Worm (Caenorhabditis elegans) whole organism, young adult: ENCODE results near the gene adm-2.

ENCODE experiments used
- B0019.2 ChIP-seq: fragments of 200-800 bp; sonication (Bioruptor generic); conservative IDR thresholded peaks from 2 replicates; pipeline ENCODE4 v1.3.6; 2022; ENCODE audit warnings: missing genetic modification reagents, missing genetic modification characterization, missing compliant biosample characterization
- B0261.1 ChIP-seq: sonication (generic microtip); optimal IDR thresholded peaks from 2 replicates; lab custom pipeline; 2016; ENCODE audit warnings: mild to moderate bottlenecking, missing genetic modification characterization, moderate library complexity, missing compliant biosample characterization
- C06A6.2 ChIP-seq: fragments of 200-800 bp; sonication (Bioruptor generic); conservative IDR thresholded peaks from 2 replicates; pipeline ENCODE4 v1.3.6; 2022; ENCODE audit warnings: missing genetic modification characterization, missing compliant biosample characterization
- D2030.7 ChIP-seq: fragments of 200-800 bp; sonication (Bioruptor generic); IDR thresholded peaks from 2 replicates; pipeline ENCODE4 v1.3.6; 2022; ENCODE audit warnings: missing genetic modification reagents, missing genetic modification characterization, missing compliant biosample characterization
- F10E7.11 ChIP-seq: sonication (generic microtip); optimal IDR thresholded peaks from 2 replicates; lab custom pipeline; 2017; ENCODE audit warnings: mild to moderate bottlenecking, missing genetic modification characterization, moderate library complexity, missing compliant biosample characterization
- F52B5.7 ChIP-seq: sonication (generic microtip); optimal IDR thresholded peaks from 2 replicates; lab custom pipeline; 2016; ENCODE audit warnings: mild to moderate bottlenecking, missing genetic modification characterization, missing compliant biosample characterization
- F57C9.4 ChIP-seq: sonication (generic microtip); optimal IDR thresholded peaks from 2 replicates; lab custom pipeline; 2017; ENCODE audit warnings: mild to moderate bottlenecking, missing genetic modification characterization, missing compliant biosample characterization
- K11D2.4 ChIP-seq: fragments of 200-800 bp; sonication (Bioruptor generic); IDR thresholded peaks from 2 replicates; pipeline ENCODE4 v1.3.6; 2022; ENCODE audit warnings: missing genetic modification reagents, missing genetic modification characterization, missing compliant biosample characterization
- K12H6.12 ChIP-seq: fragments of 200-800 bp; sonication (Bioruptor generic); optimal IDR thresholded peaks from 2 replicates; lab custom pipeline; 2018; ENCODE audit warnings: mild to moderate bottlenecking, missing genetic modification characterization, missing compliant biosample characterization
- T26A5.8 ChIP-seq: sonication (generic microtip); optimal IDR thresholded peaks from 2 replicates; lab custom pipeline; 2016; ENCODE audit warnings: missing genetic modification characterization, missing compliant biosample characterization
- akir-1 ChIP-seq: fragments of 200-800 bp; sonication (Bioruptor generic); optimal IDR thresholded peaks from 2 replicates; lab custom pipeline; 2018; ENCODE audit warnings: mild to moderate bottlenecking, missing genetic modification characterization, moderate library complexity, missing compliant biosample characterization
- ama-1 ChIP-seq, 3 experiments: fragments of 150-350 bp in 1 of 3; sonication (generic microtip) in 2 of 3; optimal IDR thresholded peaks; 2 replicates each; lab custom pipeline; 2014 to 2018; ENCODE audit warnings: missing biosample characterization in 2 of 3, missing genetic modification characterization in 2 of 3, missing genetic modification reagents in 2 of 3
- aptf-2 ChIP-seq: fragments of 200-800 bp; sonication (Bioruptor generic); conservative IDR thresholded peaks from 2 replicates; pipeline ENCODE4 v1.3.6; 2022; ENCODE audit warnings: missing genetic modification reagents, missing genetic modification characterization, missing compliant biosample characterization
- aptf-3 ChIP-seq: fragments of 200-800 bp; sonication (Bioruptor generic); IDR thresholded peaks from 2 replicates; pipeline ENCODE4 v1.3.6; 2022; ENCODE audit warnings: missing genetic modification characterization, missing compliant biosample characterization
- attf-6 ChIP-seq: fragments of 200-800 bp; sonication (Bioruptor generic); IDR thresholded peaks from 2 replicates; pipeline ENCODE4 v1.3.6; 2022; ENCODE audit warnings: missing genetic modification reagents, missing genetic modification characterization, missing compliant biosample characterization
- bed-2 ChIP-seq: fragments of 200-800 bp; sonication (Bioruptor generic); IDR thresholded peaks from 2 replicates; pipeline ENCODE4 v1.3.6; 2022; ENCODE audit warnings: missing genetic modification reagents, missing genetic modification characterization, missing compliant biosample characterization
- ccch-3 ChIP-seq: fragments of 200-800 bp; sonication (Bioruptor generic); optimal IDR thresholded peaks from 2 replicates; lab custom pipeline; 2018; ENCODE audit warnings: mild to moderate bottlenecking, missing genetic modification characterization, missing compliant biosample characterization
- cebp-1 ChIP-seq, 2 experiments: fragments of 200-800 bp in 1 of 2; sonication (Bioruptor generic) in 1 of 2; sonication (generic microtip) in 1 of 2; IDR thresholded peaks in 1 of 2; optimal IDR thresholded peaks in 1 of 2; 2 replicates each; pipeline versions ENCODE4 v1.3.6 to Lab custom; 2017 to 2022; ENCODE audit warnings: missing compliant biosample characterization in 2 of 2, missing genetic modification characterization in 2 of 2, mild to moderate bottlenecking in 1 of 2, missing genetic modification reagents in 1 of 2, moderate library complexity in 1 of 2
- cebp-2 ChIP-seq: fragments of 200-800 bp; sonication (Bioruptor generic); IDR thresholded peaks from 2 replicates; pipeline ENCODE4 v1.3.6; 2022; ENCODE audit warnings: missing genetic modification characterization, missing compliant biosample characterization
- ceh-100 ChIP-seq: fragments of 200-800 bp; sonication (Bioruptor generic); IDR thresholded peaks from 2 replicates; pipeline ENCODE4 v1.3.6; 2022; ENCODE audit warnings: missing genetic modification reagents, missing genetic modification characterization, missing compliant biosample characterization
- ceh-27 ChIP-seq: fragments of 200-800 bp; sonication (Bioruptor generic); optimal IDR thresholded peaks from 2 replicates; lab custom pipeline; 2018; ENCODE audit warnings: mild to moderate bottlenecking, missing genetic modification characterization, moderate library complexity, missing compliant biosample characterization
- ceh-40 ChIP-seq: fragments of 200-800 bp; sonication (Bioruptor generic); IDR thresholded peaks from 2 replicates; pipeline ENCODE4 v1.3.6; 2022; ENCODE audit warnings: missing genetic modification characterization, missing compliant biosample characterization
- ceh-91 ChIP-seq: fragments of 200-800 bp; sonication (Bioruptor generic); IDR thresholded peaks from 2 replicates; pipeline ENCODE4 v1.3.6; 2022; ENCODE audit warnings: missing genetic modification reagents, missing genetic modification characterization, missing compliant biosample characterization
- egl-18 ChIP-seq: fragments of 200-800 bp; sonication (Bioruptor generic); IDR thresholded peaks from 2 replicates; pipeline ENCODE4 v1.3.6; 2022; ENCODE audit warnings: missing genetic modification reagents, missing genetic modification characterization, missing compliant biosample characterization
- fkh-3 ChIP-seq: sonication (generic microtip); optimal IDR thresholded peaks from 2 replicates; lab custom pipeline; 2016; ENCODE audit warnings: mild to moderate bottlenecking, missing genetic modification characterization, missing compliant biosample characterization
- hlh-12 ChIP-seq: sonication (generic microtip); optimal IDR thresholded peaks from 2 replicates; lab custom pipeline; 2016; ENCODE audit warnings: missing genetic modification characterization, missing compliant biosample characterization
- hrde-1 ChIP-seq: sonication (generic microtip); optimal IDR thresholded peaks from 2 replicates; lab custom pipeline; 2016; ENCODE audit warnings: missing genetic modification characterization, mild to moderate bottlenecking, missing compliant biosample characterization, moderate library complexity, missing genotype, missing genetic modification reagents, borderline replicate concordance
- hsf-1 ChIP-seq: fragments of 200-800 bp; sonication (Bioruptor generic); IDR thresholded peaks from 2 replicates; pipeline ENCODE4 v1.3.6; 2022; ENCODE audit warnings: missing genetic modification reagents, missing genetic modification characterization, missing compliant biosample characterization
- lag-1 ChIP-seq: fragments of 200-800 bp; sonication (Bioruptor generic); IDR thresholded peaks from 2 replicates; pipeline ENCODE4 v1.3.6; 2022; ENCODE audit warnings: missing genetic modification reagents, missing genetic modification characterization, missing compliant biosample characterization
- lin-40 ChIP-seq: sonication (generic microtip); optimal IDR thresholded peaks from 2 replicates; lab custom pipeline; 2016; ENCODE audit warnings: missing genetic modification characterization, mild to moderate bottlenecking, missing compliant biosample characterization, missing genotype, missing genetic modification reagents
- madf-10 ChIP-seq: sonication (generic microtip); optimal IDR thresholded peaks from 2 replicates; lab custom pipeline; 2016; ENCODE audit warnings: mild to moderate bottlenecking, missing genetic modification characterization, missing compliant biosample characterization
- nfya-1 ChIP-seq: sonication (generic microtip); optimal IDR thresholded peaks from 2 replicates; lab custom pipeline; 2017; ENCODE audit warnings: antibody characterized with exemption, missing compliant biosample characterization, missing genetic modification characterization, borderline replicate concordance; ENCODE audit not compliant: insufficient read depth
- nfya-2 ChIP-seq: fragments of 200-800 bp; sonication (Bioruptor generic); IDR thresholded peaks from 2 replicates; pipeline ENCODE4 v1.3.6; 2022; ENCODE audit warnings: missing genetic modification reagents, missing genetic modification characterization, missing compliant biosample characterization
- nfyb-1 ChIP-seq: fragments of 200-800 bp; sonication (Bioruptor generic); IDR thresholded peaks from 2 replicates; pipeline ENCODE4 v1.3.6; 2022; ENCODE audit warnings: missing genetic modification reagents, missing genetic modification characterization, missing compliant biosample characterization
- nhr-27 ChIP-seq: fragments of 200-800 bp; sonication (Bioruptor generic); optimal IDR thresholded peaks from 2 replicates; lab custom pipeline; 2018; ENCODE audit warnings: mild to moderate bottlenecking, missing genetic modification characterization, moderate library complexity, missing compliant biosample characterization
- pbrm-1 ChIP-seq: fragments of 200-800 bp; sonication (Bioruptor generic); IDR thresholded peaks from 2 replicates; pipeline ENCODE4 v1.3.6; 2022; ENCODE audit warnings: missing genetic modification reagents, missing genetic modification characterization, missing compliant biosample characterization
- pha-4 ChIP-seq: fragments of 150-350 bp; sonication (generic microtip); optimal IDR thresholded peaks from 2 replicates; lab custom pipeline; 2014; ENCODE audit warnings: missing biosample characterization, missing genetic modification reagents, missing genetic modification characterization
- rcor-1 ChIP-seq: fragments of 200-800 bp; sonication (Bioruptor generic); IDR thresholded peaks from 2 replicates; pipeline ENCODE4 v1.3.6; 2022; ENCODE audit warnings: missing genetic modification reagents, missing genetic modification characterization, missing compliant biosample characterization
- rec-8 ChIP-seq, 2 experiments: sonication (generic microtip); optimal IDR thresholded peaks; 2 replicates each; lab custom pipeline; 2016; ENCODE audit warnings: mild to moderate bottlenecking in 2 of 2, missing genetic modification characterization in 2 of 2, missing genetic modification reagents in 2 of 2, missing genotype in 2 of 2, missing biosample characterization in 1 of 2, missing compliant biosample characterization in 1 of 2, moderate library complexity in 1 of 2
- repo-1 ChIP-seq: sonication (generic microtip); optimal IDR thresholded peaks from 2 replicates; lab custom pipeline; 2017; ENCODE audit warnings: mild to moderate bottlenecking, missing genetic modification characterization, missing compliant biosample characterization
- snpc-3.4 ChIP-seq: sonication (generic microtip); optimal IDR thresholded peaks from 2 replicates; lab custom pipeline; 2017; ENCODE audit warnings: missing genetic modification characterization, mild to moderate bottlenecking, missing compliant biosample characterization, antibody characterized with exemption, moderate library complexity, missing genotype, missing genetic modification reagents
- somi-1 ChIP-seq: fragments of 200-800 bp; sonication (Bioruptor generic); optimal IDR thresholded peaks from 2 replicates; lab custom pipeline; 2018; ENCODE audit warnings: mild to moderate bottlenecking, missing genetic modification characterization, missing compliant biosample characterization
- unc-130 ChIP-seq: sonication (generic microtip); optimal IDR thresholded peaks from 2 replicates; lab custom pipeline; 2016; ENCODE audit warnings: missing genetic modification reagents, missing genetic modification characterization, missing compliant biosample characterization
- xnd-1 ChIP-seq: sonication (generic microtip); optimal IDR thresholded peaks from 2 replicates; lab custom pipeline; 2016; ENCODE audit warnings: missing genotype, missing genetic modification reagents, missing genetic modification characterization, missing compliant biosample characterization
- zim-3 ChIP-seq: sonication (generic microtip); optimal IDR thresholded peaks from 2 replicates; lab custom pipeline; 2017; ENCODE audit warnings: mild to moderate bottlenecking, missing genetic modification characterization, moderate library complexity, missing compliant biosample characterization
- ztf-18 ChIP-seq: sonication (generic microtip); optimal IDR thresholded peaks from 2 replicates; lab custom pipeline; 2016; ENCODE audit warnings: missing genotype, mild to moderate bottlenecking, missing genetic modification characterization, missing compliant biosample characterization
- ztf-3 ChIP-seq: fragments of 200-800 bp; sonication (Bioruptor generic); optimal IDR thresholded peaks from 2 replicates; lab custom pipeline; 2018; ENCODE audit warnings: mild to moderate bottlenecking, missing genetic modification characterization, missing compliant biosample characterization

The adm-2 gene

DNA sequence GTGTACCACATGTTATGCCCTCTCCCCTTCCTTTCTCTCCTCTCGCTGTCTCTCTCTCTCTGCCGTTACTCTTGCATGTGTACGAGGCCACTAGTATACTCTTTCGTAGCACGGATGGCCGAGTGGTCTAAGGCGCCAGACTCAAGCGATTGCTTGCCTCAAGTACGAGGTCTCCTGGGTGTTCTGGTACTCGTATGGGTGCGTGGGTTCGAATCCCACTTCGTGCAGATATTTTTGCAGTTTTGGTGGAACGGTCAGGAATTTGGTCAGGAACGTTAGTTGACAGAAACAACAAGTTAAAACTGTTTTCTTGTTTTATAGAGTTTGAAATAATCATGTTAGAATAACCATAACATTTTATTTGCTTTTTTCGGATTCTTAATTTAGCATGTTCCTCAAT is 22.3 kb upstream of the adm-2 start (continued):
- peak; percentile 95 for TF ChIP-seq rec-8 (tag; optimal IDR thresholded peaks at IDR 0.05; lab: Kevin White, UChicago)
- peak; percentile 96 for TF ChIP-seq ceh-27 (GFP tag; lab: Kevin White, UChicago)
- peak; percentile 96 for TF ChIP-seq nfyb-1
- peak; percentile 85 for TF ChIP-seq repo-1 (tag; lab: Kevin White, UChicago)
- peak; percentile 89 for TF ChIP-seq D2030.7
- TF ChIP-seq F57C9.4 (tag; lab: Kevin White, UChicago) = peak; percentile 81
- TF ChIP-seq nfya-1 (tag; lab: Kevin White, UChicago) = no peak
- TF ChIP-seq ceh-100 (GFP tag; lab: Robert Waterston, UW) = peak; percentile 78
- peak; percentile 87 for TF ChIP-seq K12H6.12
- TF ChIP-seq F10E7.11 = peak; percentile 96
- TF ChIP-seq hrde-1 = peak; percentile 89
- peak; percentile 90 for TF ChIP-seq madf-10 (tag; lab: Kevin White, UChicago)
- TF ChIP-seq akir-1 (GFP tag; lab: Kevin White, UChicago) = peak; percentile 92
- TF ChIP-seq rcor-1 (GFP tag; lab: Robert Waterston, UW) = peak; percentile 94
- peak; percentile 94 for TF ChIP-seq T26A5.8
- peak; percentile 93 for TF ChIP-seq lin-40 (tag; lab: Kevin White, UChicago)
- peak; percentile 62 for TF ChIP-seq ccch-3 (GFP tag; lab: Kevin White, UChicago)
- TF ChIP-seq aptf-2 (GFP tag; lab: Robert Waterston, UW) = peak; percentile 64; the same call in 1 of the 2 replicates
- peak; percentile 65; the same call in 1 of the 2 replicates for TF ChIP-seq bed-2 (GFP tag; lab: Robert Waterston, UW)
- TF ChIP-seq xnd-1 (tag; lab: Kevin White, UChicago) = no peak
- TF ChIP-seq unc-130 (GFP tag; lab: Kevin White, UChicago) = peak; percentile 70
- TF ChIP-seq ceh-40 = peak; percentile 93
- TF ChIP-seq pha-4 (tag; lab: Kevin White, UChicago) = no peak
- TF ChIP-seq cebp-1 (GFP tag; IDR thresholded peaks at IDR 0.05; lab: Robert Waterston, UW) = peak; percentile 71
- TF ChIP-seq cebp-1 (tag; optimal IDR thresholded peaks at IDR 0.05; lab: Kevin White, UChicago) = peak; percentile 90
- peak; percentile 66 for TF ChIP-seq ztf-3 (GFP tag; lab: Kevin White, UChicago)
- TF ChIP-seq hsf-1 (GFP tag; lab: Robert Waterston, UW) = 0 out of 2 replicates have a peak, but pooled peaks have one; percentile 63
- peak; percentile 55; the same call in 1 of the 2 replicates for TF ChIP-seq C06A6.2 (GFP tag; lab: Robert Waterston, UW)
- TF ChIP-seq nfya-2 (GFP tag; lab: Robert Waterston, UW) = no peak
- peak; percentile 80; the same call in 1 of the 2 replicates for TF ChIP-seq attf-6 (GFP tag; lab: Robert Waterston, UW)
- TF ChIP-seq snpc-3.4 (tag; lab: Kevin White, UChicago) = peak; percentile 86
- TF ChIP-seq ceh-91 (GFP tag; lab: Robert Waterston, UW) = no peak
- peak; percentile 82 for TF ChIP-seq K11D2.4 (GFP tag; lab: Robert Waterston, UW)
- TF ChIP-seq F52B5.7 (tag; lab: Kevin White, UChicago) = peak; percentile 99
- TF ChIP-seq somi-1 (GFP tag; lab: Kevin White, UChicago) = peak; percentile 83
- TF ChIP-seq pbrm-1 (GFP tag; lab: Robert Waterston, UW) = peak; percentile 91
- peak; percentile 97 for TF ChIP-seq cebp-2 (GFP tag; lab: Robert Waterston, UW)
- TF ChIP-seq nhr-27 (tag; lab: Kevin White, UChicago) = peak; percentile 79
- TF ChIP-seq aptf-3 = peak; percentile 91
- peak; percentile 97 for TF ChIP-seq fkh-3 (tag; lab: Kevin White, UChicago)
- TF ChIP-seq hlh-12 (tag; lab: Kevin White, UChicago) = peak; percentile 80
- peak; percentile 97 for TF ChIP-seq zim-3 (tag; lab: Kevin White, UChicago)
- peak; percentile 78 for TF ChIP-seq egl-18 (GFP tag; lab: Robert Waterston, UW)
- peak; percentile 79 for TF ChIP-seq ztf-18 (tag; lab: Kevin White, UChicago)
- TF ChIP-seq lag-1 (GFP tag; lab: Robert Waterston, UW) = 0 out of 2 replicates have a peak, but pooled peaks have one; percentile 86
- peak; percentile 47 for TF ChIP-seq ama-1 (optimal IDR thresholded peaks at IDR 0.05; lab: Kevin White, UChicago)
- TF ChIP-seq ama-1 (GFP tag; optimal IDR thresholded peaks at IDR 0.05; lab: Kevin White, UChicago) = peak; percentile 68 to 95
- TF ChIP-seq B0261.1 = peak; percentile 99
- TF ChIP-seq B0019.2 = peak; percentile 51
